Worm (Caenorhabditis elegans): ENCODE results near the gene oac-40.

DNA sequence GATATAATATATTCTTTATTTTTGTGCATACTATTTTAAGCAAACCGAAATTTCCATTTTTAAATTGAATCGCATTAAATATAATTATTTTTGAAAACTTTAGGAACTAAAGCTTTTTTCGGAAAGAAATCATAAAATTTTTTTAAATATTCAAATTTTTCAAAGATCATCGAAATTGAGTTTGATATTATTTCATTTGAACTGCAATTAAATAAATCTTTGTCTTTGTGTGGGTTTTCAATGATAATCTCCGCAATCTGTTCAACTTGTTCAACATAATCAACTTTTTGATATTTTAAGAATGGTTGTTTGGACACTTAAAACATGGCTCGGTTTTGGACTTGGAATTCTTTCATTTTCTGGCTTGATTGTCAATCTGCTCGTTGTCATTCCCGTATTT is 7.4 kb upstream of the oac-40 start, which contains the start of gene srx-2:
- TF ChIP-seq him-1 (tag; optimal IDR thresholded peaks at IDR 0.05) (no peak), W03F9.2 (tag; optimal IDR thresholded peaks at IDR 0.05) (no peak)
